Fruit fly (Drosophila melanogaster) whole organism, embryonic: Measurements from ENCODE around the gene CG17329.

Source experiments
- CG10274 ChIP-seq: fragments of 200-800 bp; sonication (Bioruptor generic); optimal IDR thresholded peaks from 3 replicates; lab custom pipeline; 2017; ENCODE audit warnings: missing biosample characterization, mild to moderate bottlenecking, missing genetic modification characterization
- CG10462 ChIP-seq: fragments of 200-800 bp; sonication (Bioruptor generic); optimal IDR thresholded peaks from 2 replicates; lab custom pipeline; 2016; ENCODE audit warnings: missing biosample characterization, missing genetic modification characterization
- CG11247 ChIP-seq: fragments of 200-800 bp; sonication (Bioruptor generic); IDR thresholded peaks from 2 replicates; pipeline ENCODE4 v1.3.6; 2022; ENCODE audit warnings: missing biosample characterization, missing genetic modification characterization
- CG1233 ChIP-seq: fragments of 200-800 bp; sonication (Bioruptor generic); optimal IDR thresholded peaks from 4 replicates; lab custom pipeline; 2018; ENCODE audit warnings: missing biosample characterization, mild to moderate bottlenecking, missing genetic modification characterization
- CG13624 ChIP-seq: fragments of 200-800 bp; sonication (Bioruptor generic); optimal IDR thresholded peaks from 2 replicates; lab custom pipeline; 2016; ENCODE audit warnings: missing biosample characterization, missing genetic modification characterization
- CG17829 ChIP-seq: fragments of 200-800 bp; optimal IDR thresholded peaks from 2 replicates; lab custom pipeline; 2019; ENCODE audit warnings: missing biosample characterization, mild to moderate bottlenecking, missing genetic modification characterization, moderate library complexity
- CG1832 ChIP-seq: fragments of 200-800 bp; sonication (Bioruptor generic); optimal IDR thresholded peaks from 2 replicates; lab custom pipeline; 2017; ENCODE audit warnings: missing biosample characterization, mild to moderate bottlenecking, missing genetic modification characterization, inconsistent platforms
- CG18599 ChIP-seq: fragments of 200-800 bp; sonication (Bioruptor generic); optimal IDR thresholded peaks from 3 replicates; lab custom pipeline; 2017; ENCODE audit warnings: missing biosample characterization, missing genetic modification characterization, mild to moderate bottlenecking, moderate library complexity, missing genetic modification reagents
- CG30431 ChIP-seq: fragments of 200-800 bp; sonication (Bioruptor generic); optimal IDR thresholded peaks from 2 replicates; lab custom pipeline; 2017; ENCODE audit warnings: missing biosample characterization, missing genetic modification characterization
- CG32532 ChIP-seq: fragments of 200-800 bp; sonication (Bioruptor generic); IDR thresholded peaks from 2 replicates; pipeline ENCODE4 v1.3.6; 2022; ENCODE audit warnings: missing biosample characterization, missing genetic modification characterization
- CG3281 ChIP-seq: fragments of 200-800 bp; sonication (Bioruptor generic); optimal IDR thresholded peaks from 3 replicates; lab custom pipeline; 2017; ENCODE audit warnings: missing biosample characterization, mild to moderate bottlenecking, missing genetic modification characterization
- CG34422 ChIP-seq: fragments of 200-800 bp; sonication (Bioruptor generic); IDR thresholded peaks from 3 replicates; pipeline ENCODE4 v1.3.6; 2022; ENCODE audit warnings: missing biosample characterization, missing genetic modification characterization
- CG3995 ChIP-seq: fragments of 200-800 bp; sonication (Bioruptor generic); optimal IDR thresholded peaks from 3 replicates; lab custom pipeline; 2016; ENCODE audit warnings: missing biosample characterization, missing genetic modification characterization
- CG4360 ChIP-seq: fragments of 200-800 bp; sonication (Bioruptor generic); IDR thresholded peaks from 2 replicates; pipeline ENCODE4 v1.3.6; 2022; ENCODE audit warnings: missing biosample characterization, missing genetic modification characterization
- CG6791 ChIP-seq: fragments of 200-800 bp; sonication (Bioruptor generic); IDR thresholded peaks from 3 replicates; pipeline ENCODE4 v1.3.6; 2022; ENCODE audit warnings: missing biosample characterization, missing genetic modification characterization; ENCODE audit not compliant: partially characterized antibody
- CG8089 ChIP-seq: fragments of 200-800 bp; sonication (Bioruptor generic); optimal IDR thresholded peaks from 3 replicates; lab custom pipeline; 2016; ENCODE audit warnings: missing biosample characterization, missing genetic modification characterization
- CG8478 ChIP-seq: fragments of >200 bp; optimal IDR thresholded peaks from 2 replicates; lab custom pipeline; 2018
- CG9932 ChIP-seq: fragments of 200-800 bp; sonication (Bioruptor generic); IDR thresholded peaks from 2 replicates; pipeline ENCODE4 v1.3.6; 2022; ENCODE audit warnings: missing biosample characterization, missing genetic modification characterization
- Fer1 ChIP-seq: fragments of 200-800 bp; sonication (Bioruptor generic); optimal IDR thresholded peaks from 2 replicates; lab custom pipeline; 2017; ENCODE audit warnings: missing biosample characterization, mild to moderate bottlenecking, missing genetic modification characterization
- HLHmδ ChIP-seq: fragments of 200-800 bp; sonication (Bioruptor generic); optimal IDR thresholded peaks from 2 replicates; lab custom pipeline; 2018; ENCODE audit warnings: missing biosample characterization, mild to moderate bottlenecking, missing genetic modification characterization, moderate library complexity
- Hr3 ChIP-seq: fragments of 200-800 bp; sonication (Bioruptor generic); optimal IDR thresholded peaks from 3 replicates; lab custom pipeline; 2016; ENCODE audit warnings: missing biosample characterization, missing genetic modification characterization
- Ptx1 ChIP-seq: fragments of 200-800 bp; sonication (Bioruptor generic); IDR thresholded peaks from 2 replicates; pipeline ENCODE4 v1.3.6; 2022; ENCODE audit warnings: missing biosample characterization, missing genetic modification characterization
- Sin3A ChIP-seq: fragments of >200 bp; optimal IDR thresholded peaks from 2 replicates; lab custom pipeline; 2018
- Taf1 ChIP-seq: fragments of 200-800 bp; sonication (Bioruptor generic); IDR thresholded peaks from 2 replicates; pipeline ENCODE4 v1.3.6; 2022; ENCODE audit warnings: missing biosample characterization, missing genetic modification characterization
- Trl ChIP-seq, 3 experiments: fragments of >200 bp in 2 of 3; fragments of 200-800 bp in 1 of 3; sonication (Bioruptor generic) in 1 of 3; optimal IDR thresholded peaks; 2 replicates in 1 of 3; 3 replicates in 2 of 3; lab custom pipeline; 2016 to 2017; ENCODE audit warnings: missing biosample characterization in 1 of 3, missing genetic modification characterization in 1 of 3
- ara ChIP-seq: fragments of 200-800 bp; sonication (Bioruptor generic); IDR thresholded peaks from 2 replicates; pipeline ENCODE4 v1.3.6; 2022; ENCODE audit warnings: missing biosample characterization, missing genetic modification characterization
- cg ChIP-seq: fragments of 200-800 bp; sonication (Bioruptor generic); optimal IDR thresholded peaks from 3 replicates; lab custom pipeline; 2019; ENCODE audit warnings: missing biosample characterization, mild to moderate bottlenecking, missing genetic modification characterization, moderate library complexity
- chinmo ChIP-seq: fragments of 200-800 bp; sonication (Bioruptor generic); IDR thresholded peaks from 4 replicates; pipeline ENCODE4 v1.3.6; 2022; ENCODE audit warnings: missing biosample characterization, missing genetic modification characterization; ENCODE audit not compliant: partially characterized antibody
- croc ChIP-seq: fragments of 200-800 bp; sonication (Bioruptor generic); conservative IDR thresholded peaks from 3 replicates; pipeline ENCODE4 v1.3.6; 2022; ENCODE audit warnings: missing biosample characterization, missing genetic modification characterization
- crp ChIP-seq, 2 experiments: fragments of 200-800 bp; sonication (Bioruptor generic); optimal IDR thresholded peaks; 2 replicates in 1 of 2; 3 replicates in 1 of 2; lab custom pipeline; 2017; ENCODE audit warnings: missing biosample characterization in 2 of 2, missing genetic modification characterization in 2 of 2, mild to moderate bottlenecking in 1 of 2, moderate library complexity in 1 of 2
- dm ChIP-seq: fragments of 200-800 bp; sonication (Bioruptor generic); optimal IDR thresholded peaks from 3 replicates; lab custom pipeline; 2016; ENCODE audit warnings: missing biosample characterization, missing genetic modification characterization
- ems ChIP-seq: fragments of 200-800 bp; sonication (Bioruptor generic); optimal IDR thresholded peaks from 3 replicates; lab custom pipeline; 2016; ENCODE audit warnings: missing biosample characterization, missing genetic modification characterization
- gce ChIP-seq: fragments of 200-800 bp; sonication (Bioruptor generic); IDR thresholded peaks from 3 replicates; pipeline ENCODE4 v1.3.6; 2022; ENCODE audit warnings: missing biosample characterization, missing genetic modification characterization
- gem ChIP-seq: fragments of 200-800 bp; sonication (Bioruptor generic); optimal IDR thresholded peaks from 2 replicates; lab custom pipeline; 2019; ENCODE audit warnings: missing biosample characterization, mild to moderate bottlenecking, missing genetic modification characterization, moderate library complexity
- kay ChIP-seq: fragments of 200-800 bp; sonication (Bioruptor generic); optimal IDR thresholded peaks from 2 replicates; lab custom pipeline; 2016; ENCODE audit warnings: missing biosample characterization, missing genetic modification characterization
- nom ChIP-seq: fragments of 200-800 bp; sonication (Bioruptor generic); optimal IDR thresholded peaks from 2 replicates; lab custom pipeline; 2017; ENCODE audit warnings: missing biosample characterization, missing genetic modification characterization, mild to moderate bottlenecking, moderate library complexity, missing genetic modification reagents
- onecut ChIP-seq: fragments of 200-800 bp; sonication (Bioruptor generic); IDR thresholded peaks from 2 replicates; pipeline ENCODE4 v1.3.6; 2022; ENCODE audit warnings: missing biosample characterization, missing genetic modification characterization
- otp ChIP-seq: fragments of 200-800 bp; sonication (Bioruptor generic); IDR thresholded peaks from 3 replicates; pipeline ENCODE4, ENCODE4 v1.3.6; 2022; ENCODE audit warnings: missing biosample characterization, missing genetic modification characterization
- pan ChIP-seq, 4 experiments: fragments of >200 bp in 3 of 4; fragments of 200-800 bp in 1 of 4; sonication (Bioruptor generic) in 1 of 4; optimal IDR thresholded peaks in 3 of 4; IDR thresholded peaks in 1 of 4; 2 replicates each; pipeline versions ENCODE4 v1.3.6 to Lab custom; 2017 to 2022; ENCODE audit warnings: missing biosample characterization in 2 of 4, missing genetic modification characterization in 2 of 4, mixed read lengths in 1 of 4
- pfk ChIP-seq: fragments of 200-800 bp; sonication (Bioruptor generic); optimal IDR thresholded peaks from 2 replicates; lab custom pipeline; 2018; ENCODE audit warnings: missing biosample characterization, mild to moderate bottlenecking, missing genetic modification characterization, moderate library complexity
- rib ChIP-seq: fragments of 200-800 bp; sonication (Bioruptor generic); IDR thresholded peaks from 2 replicates; pipeline ENCODE4 v1.3.6; 2022; ENCODE audit warnings: missing biosample characterization, missing genetic modification characterization
- row ChIP-seq: fragments of 200-800 bp; sonication (Bioruptor generic); IDR thresholded peaks from 3 replicates; pipeline ENCODE4 v1.3.6; 2022; ENCODE audit warnings: missing biosample characterization, missing genetic modification characterization
- sd ChIP-seq: fragments of 200-800 bp; sonication (Bioruptor generic); optimal IDR thresholded peaks from 3 replicates; lab custom pipeline; 2018; ENCODE audit warnings: missing biosample characterization, mild to moderate bottlenecking, missing genetic modification characterization, moderate library complexity
- sens ChIP-seq: fragments of 200-800 bp; sonication (Bioruptor generic); peaks from one replicate; lab custom pipeline; 2016; ENCODE audit warnings: missing biosample characterization, missing genetic modification characterization
- sug ChIP-seq: fragments of 200-800 bp; optimal IDR thresholded peaks from 2 replicates; lab custom pipeline; 2019; ENCODE audit warnings: missing biosample characterization, mild to moderate bottlenecking, missing genetic modification characterization, moderate library complexity
- wdn ChIP-seq: fragments of 200-800 bp; sonication (Bioruptor generic); IDR thresholded peaks from 2 replicates; pipeline ENCODE4 v1.3.6; 2022; ENCODE audit warnings: missing biosample characterization, missing genetic modification characterization

Gene CG17329

DNA sequence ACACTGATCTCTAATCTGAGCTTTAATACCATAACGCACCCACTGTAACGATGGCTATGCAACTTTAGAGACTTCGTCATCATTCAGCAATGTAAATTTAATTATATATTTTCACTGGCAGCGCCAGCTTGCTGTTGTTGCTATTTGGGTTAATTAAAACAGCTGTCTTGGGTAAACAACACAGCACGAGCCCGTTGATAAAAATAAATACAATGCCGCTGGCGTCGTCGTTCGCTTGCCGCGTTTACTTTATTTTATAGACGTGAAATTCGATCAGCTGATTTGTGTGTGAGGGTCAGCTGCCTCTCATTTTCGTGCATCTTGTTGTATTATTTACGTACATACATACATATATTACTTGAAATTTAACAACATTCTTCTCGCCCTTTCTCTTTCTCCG lies 18.4 kb upstream of the CG17329 start (continued):
- no peak for TF ChIP-seq Taf1 (GFP tag; lab: Robert Waterston, UW)
- no peak for TF ChIP-seq ems (GFP tag; lab: Kevin White, UChicago)
- TF ChIP-seq CG3995 (GFP tag; lab: Kevin White, UChicago) = no peak
- peak; percentile 91 for TF ChIP-seq sd
- TF ChIP-seq Sin3A (lab: Kevin White, UChicago) = no peak
- peak; percentile 6 for TF ChIP-seq kay
- no peak for TF ChIP-seq CG10462 (GFP tag; lab: Kevin White, UChicago)
- TF ChIP-seq gce (GFP tag; lab: Robert Waterston, UW) = 0 out of 3 replicates have a peak, but pooled peaks have one; percentile 48
- no peak for TF ChIP-seq CG8478 (lab: Kevin White, UChicago)
- TF ChIP-seq CG3281 (GFP tag; lab: Kevin White, UChicago) = peak; percentile 19
- TF ChIP-seq dm (GFP tag; lab: Kevin White, UChicago) = no peak
- peak; percentile 75 for TF ChIP-seq CG18599 (GFP tag; lab: Kevin White, UChicago)
- TF ChIP-seq Fer1 (GFP tag; lab: Kevin White, UChicago) = peak; percentile 67
- TF ChIP-seq CG11247 (GFP tag; lab: Robert Waterston, UW) = peak; percentile 23; the same call in 1 of the 2 replicates
- no peak for TF ChIP-seq CG17829 (tag; lab: Kevin White, UChicago)

DNA sequence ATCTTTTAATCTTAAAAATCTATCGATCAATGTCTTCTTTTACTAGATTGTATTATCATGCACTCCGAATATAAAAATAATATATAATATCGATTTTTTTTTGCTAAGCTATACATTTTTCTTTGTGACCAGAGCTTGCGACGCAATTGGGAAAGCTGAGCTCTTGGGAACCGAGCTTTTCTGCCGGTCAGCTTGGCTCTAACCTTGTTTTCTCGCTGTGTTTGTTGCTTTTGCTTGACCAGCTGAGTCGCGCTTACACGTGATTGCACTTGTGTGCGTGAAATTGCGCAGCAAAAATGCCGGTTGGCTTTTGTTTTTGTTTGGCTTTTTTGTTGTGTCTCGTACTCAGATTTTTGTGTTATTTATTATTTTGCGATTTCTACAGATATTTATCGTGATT lies 17.6 kb upstream of the CG17329 start:
- no peak for TF ChIP-seq row (GFP tag; lab: Robert Waterston, UW)
- no peak for TF ChIP-seq wdn (GFP tag; lab: Robert Waterston, UW)
- peak; percentile 1 for TF ChIP-seq cg (GFP tag; lab: Kevin White, UChicago)
- TF ChIP-seq pfk (GFP tag; lab: Kevin White, UChicago) = peak; percentile 33
- TF ChIP-seq CG34422 = peak; percentile 9; the same call in 1 of the 3 replicates
- TF ChIP-seq CG10462 (GFP tag; lab: Kevin White, UChicago) = no peak
- TF ChIP-seq CG1233 (GFP tag; lab: Kevin White, UChicago) = no peak
- TF ChIP-seq sens (GFP tag; lab: Kevin White, UChicago) = peak; percentile 20
- no peak for TF ChIP-seq ara (GFP tag; lab: Robert Waterston, UW)
- no peak for TF ChIP-seq Ptx1 (GFP tag; lab: Robert Waterston, UW)
- TF ChIP-seq gem = no peak
- TF ChIP-seq croc (GFP tag; lab: Robert Waterston, UW) = no peak
- TF ChIP-seq onecut = peak; percentile 44; the same call in 1 of the 2 replicates
- TF ChIP-seq HLHmδ (GFP tag; lab: Kevin White, UChicago) = no peak
- peak; percentile 1 for TF ChIP-seq sug
- TF ChIP-seq CG10274 (GFP tag; lab: Kevin White, UChicago) = no peak
- no peak for TF ChIP-seq pan (optimal IDR thresholded peaks at IDR 0.05; lab: Kevin White, UChicago)
- TF ChIP-seq pan (GFP tag; optimal IDR thresholded peaks at IDR 0.05 in 1 of 2, IDR thresholded peaks at IDR 0.05 in 1 of 2) = no peak
- no peak for TF ChIP-seq CG6791 (GFP tag; lab: Robert Waterston, UW)
- no peak for TF ChIP-seq Hr3 (GFP tag; lab: Kevin White, UChicago)
- TF ChIP-seq crp (GFP tag; optimal IDR thresholded peaks at IDR 0.05; lab: Kevin White, UChicago) = peak in 1 of 2 experiments; percentile 12
- TF ChIP-seq rib = no peak
- no peak for TF ChIP-seq CG32532 (GFP tag; lab: Robert Waterston, UW)
- TF ChIP-seq CG8089 (GFP tag; lab: Kevin White, UChicago) = no peak
- peak; percentile 77 for TF ChIP-seq CG13624 (GFP tag; lab: Kevin White, UChicago)
- TF ChIP-seq CG1832 = no peak
- no peak for TF ChIP-seq Trl (optimal IDR thresholded peaks at IDR 0.05; lab: Kevin White, UChicago)
- no peak for TF ChIP-seq Trl (GFP tag; optimal IDR thresholded peaks at IDR 0.05; lab: Kevin White, UChicago)
- TF ChIP-seq CG30431 = no peak
- peak; percentile 85; the same call in 1 of the 4 replicates for TF ChIP-seq chinmo (GFP tag; lab: Robert Waterston, UW)
- TF ChIP-seq otp (GFP tag; lab: Robert Waterston, UW) = no peak
- TF ChIP-seq CG4360 (GFP tag; lab: Robert Waterston, UW) = 0 out of 2 replicates have a peak, but pooled peaks have one; percentile 6
- no peak for TF ChIP-seq nom (GFP tag; lab: Kevin White, UChicago)
- TF ChIP-seq CG9932 (GFP tag; lab: Robert Waterston, UW) = no peak
